Worm (Caenorhabditis elegans) whole organism, L4 larva: ENCODE results near the gene K07B1.7.

Experiments
- ZK546.5 ChIP-seq, 2 experiments: sonication (generic microtip); optimal IDR thresholded peaks; 2 replicates each; lab custom pipeline; 2017; ENCODE audit warnings: missing biosample characterization in 2 of 2, missing genetic modification characterization in 2 of 2
- ama-1 ChIP-seq: fragments of 150-350 bp; optimal IDR thresholded peaks from 2 replicates; lab custom pipeline; 2014; ENCODE audit warnings: inconsistent platforms, mixed read lengths
- egl-27 ChIP-seq: sonication (generic microtip); optimal IDR thresholded peaks from 3 replicates; lab custom pipeline; 2017; ENCODE audit warnings: missing biosample characterization, missing genetic modification reagents, missing genetic modification characterization
- egl-43 ChIP-seq: fragments of 200-800 bp; sonication (Bioruptor generic); IDR thresholded peaks from 2 replicates; pipeline ENCODE4 v1.3.6; 2022; ENCODE audit warnings: missing genetic modification reagents, missing genetic modification characterization, missing compliant biosample characterization
- fkh-10 ChIP-seq: fragments of 150-350 bp; optimal IDR thresholded peaks from 2 replicates; lab custom pipeline; 2014; ENCODE audit warnings: missing biosample characterization, missing genetic modification reagents, missing genetic modification characterization
- hlh-30 ChIP-seq: sonication (generic microtip); optimal IDR thresholded peaks from 2 replicates; lab custom pipeline; 2017; ENCODE audit warnings: antibody characterized with exemption, mild to moderate bottlenecking, missing genetic modification characterization, missing compliant biosample characterization; ENCODE audit not compliant: insufficient read depth
- mdl-1 ChIP-seq, 2 experiments: fragments of 150-350 bp in 1 of 2; sonication (generic microtip) in 1 of 2; optimal IDR thresholded peaks; 2 replicates each; lab custom pipeline; 2014 to 2017; ENCODE audit warnings: missing biosample characterization in 2 of 2, missing genetic modification characterization in 2 of 2
- nhr-102 ChIP-seq: sonication (generic microtip); optimal IDR thresholded peaks from 2 replicates; lab custom pipeline; 2016; ENCODE audit warnings: mild to moderate bottlenecking, missing genetic modification characterization, moderate library complexity, missing compliant biosample characterization
- nhr-11 ChIP-seq: fragments of 150-350 bp; optimal IDR thresholded peaks from 2 replicates; lab custom pipeline; 2014; ENCODE audit warnings: missing biosample characterization, missing genetic modification characterization
- nhr-237 ChIP-seq: sonication (generic microtip); optimal IDR thresholded peaks from 2 replicates; lab custom pipeline; 2017; ENCODE audit warnings: missing biosample characterization, missing genetic modification characterization
- snpc-4 ChIP-seq: fragments of 150-350 bp; optimal IDR thresholded peaks from 2 replicates; lab custom pipeline; 2014; ENCODE audit warnings: missing biosample characterization, missing genetic modification characterization

- TF ChIP-seq snpc-4 (tag; lab: Kevin White, UChicago) (no peak), mdl-1 (tag; optimal IDR thresholded peaks at IDR 0.05; lab: Kevin White, UChicago) (no peak), ZK546.5 (tag; optimal IDR thresholded peaks at IDR 0.05; lab: Kevin White, UChicago) (no peak), ama-1 (lab: Kevin White, UChicago) (no peak), egl-27 (tag; lab: Kevin White, UChicago) (no peak), nhr-102 (tag; lab: Kevin White, UChicago) (no peak), nhr-11 (no peak), nhr-237 (tag; lab: Kevin White, UChicago) (no peak), hlh-30 (tag; lab: Kevin White, UChicago) (no peak), egl-43 (GFP tag; lab: Robert Waterston, UW) (no peak), fkh-10 (GFP tag; lab: Kevin White, UChicago) (no peak)
Measured at ce11 chrV:9349687-9350086, 2.9 kb upstream of the K07B1.7 start, which contains the start of gene srx-47.
